Fruit fly (Drosophila melanogaster): ENCODE measurements around the gene Cap-D3.
A peak's percentile ranks its signal among the peaks of the same experiment; 100 is the strongest.

Gene Cap-D3

DNA sequence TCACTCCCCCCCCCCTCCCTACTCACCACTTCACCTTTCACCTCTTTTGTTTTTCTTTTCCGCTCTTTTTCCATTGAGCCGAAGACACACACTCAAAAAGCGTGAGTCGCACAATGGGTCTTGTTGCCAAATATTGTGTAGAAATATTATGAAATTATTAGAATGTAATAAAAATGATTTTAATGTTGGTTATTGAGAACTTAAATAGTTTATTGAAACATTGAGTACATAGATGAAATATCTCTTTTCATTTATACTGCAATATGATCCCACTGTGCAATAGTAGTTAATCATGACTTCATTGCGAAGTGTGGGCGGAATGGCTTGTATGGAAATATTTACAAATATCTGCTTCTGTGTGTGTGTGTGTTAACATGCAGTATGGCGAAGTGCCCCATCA, 41.4 kb downstream of the Cap-D3 start (continued):
- TF ChIP-seq ss (GFP tag; optimal IDR thresholded peaks at IDR 0.05) (peak in 1 of 2 experiments; percentile 21), CG11762 (GFP tag; optimal IDR thresholded peaks at IDR 0.05; ENCODE audit: insufficient read depth) (peak; percentile 4), Blimp-1 (GFP tag; optimal IDR thresholded peaks at IDR 0.05) (no peak), cyc (GFP tag; optimal IDR thresholded peaks at IDR 0.05) (no peak), CG11902 (GFP tag; optimal IDR thresholded peaks at IDR 0.05) (no peak), Met (GFP tag; optimal IDR thresholded peaks at IDR 0.05) (no peak), CG6808 (GFP tag; optimal IDR thresholded peaks at IDR 0.05) (peak; percentile 8), CG9139 (GFP tag; optimal IDR thresholded peaks at IDR 0.05) (peak; percentile 20), Hr4 (GFP tag; optimal IDR thresholded peaks at IDR 0.05) (peak; percentile 58), fd85E (GFP tag; optimal IDR thresholded peaks at IDR 0.05) (no peak), Sox15 (GFP tag; optimal IDR thresholded peaks at IDR 0.05) (peak; percentile 18), salr (GFP tag; optimal IDR thresholded peaks at IDR 0.05) (peak; percentile 12 to 48), Gug (GFP tag; IDR thresholded peaks at IDR 0.05) (peak; percentile 77), CG3919 (GFP tag; optimal IDR thresholded peaks at IDR 0.05) (peak; percentile 38), esn (GFP tag; optimal IDR thresholded peaks at IDR 0.05) (no peak), lz (GFP tag; optimal IDR thresholded peaks at IDR 0.05) (no peak), Smox (GFP tag; optimal IDR thresholded peaks at IDR 0.05) (no peak), Eip78C (GFP tag) (peak; percentile 72), Lpt (GFP tag; optimal IDR thresholded peaks at IDR 0.05) (peak; percentile 60), CG15336 (GFP tag; IDR thresholded peaks at IDR 0.05) (peak; percentile 88), CG7368 (GFP tag; optimal IDR thresholded peaks at IDR 0.05) (peak; percentile 2), vri (GFP tag; optimal IDR thresholded peaks at IDR 0.05) (no peak), Ets96B (tag; optimal IDR thresholded peaks at IDR 0.05) (peak; percentile 68), CG16779 (tag; optimal IDR thresholded peaks at IDR 0.05) (no peak), spab (GFP tag; optimal IDR thresholded peaks at IDR 0.05) (peak; percentile 44), CG34406 (GFP tag; optimal IDR thresholded peaks at IDR 0.05) (peak; percentile 42), CG10669 (GFP tag; optimal IDR thresholded peaks at IDR 0.05) (peak; percentile 58), CG32006 (GFP tag; optimal IDR thresholded peaks at IDR 0.05) (peak; percentile 60), achi (GFP tag; optimal IDR thresholded peaks at IDR 0.05) (peak; percentile 37), dac (GFP tag; optimal IDR thresholded peaks at IDR 0.05) (no peak), svp (GFP tag) (peak; percentile 36), eg (GFP tag; IDR thresholded peaks at IDR 0.05) (peak; percentile 91), Hr38 (GFP tag; optimal IDR thresholded peaks at IDR 0.05) (no peak), CG8119 (GFP tag; IDR thresholded peaks at IDR 0.05) (peak; percentile 88), CG8632 (GFP tag; optimal IDR thresholded peaks at IDR 0.05) (peak; percentile 42)

DNA sequence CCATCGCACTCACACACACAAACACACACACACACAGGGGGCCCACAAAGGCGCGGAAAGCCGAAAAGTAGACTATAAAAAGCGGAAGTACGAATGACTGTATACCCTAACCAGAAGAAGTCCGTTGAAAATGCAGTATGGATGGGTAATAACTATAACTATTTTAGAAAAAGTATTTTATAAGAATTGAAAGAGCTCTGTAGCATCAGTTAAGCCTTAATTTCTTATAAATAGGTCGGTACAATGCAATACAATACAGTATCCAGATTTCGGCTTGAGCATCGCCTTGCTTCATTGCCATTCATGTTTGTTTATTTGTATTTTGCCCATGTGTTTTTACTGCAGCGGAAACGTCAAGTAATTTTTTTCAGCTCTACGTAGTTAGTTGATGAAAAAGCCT, 43.8 kb downstream of the Cap-D3 start:
- TF ChIP-seq CG1621 (tag; optimal IDR thresholded peaks at IDR 0.05) (peak; percentile 18), CG6276 (GFP tag; optimal IDR thresholded peaks at IDR 0.05) (no peak), CG6792 (GFP tag; optimal IDR thresholded peaks at IDR 0.05) (peak; percentile 25), CG8632 (GFP tag; optimal IDR thresholded peaks at IDR 0.05) (no peak), acj6 (GFP tag; optimal IDR thresholded peaks at IDR 0.05) (peak; percentile 57), CG32006 (GFP tag; optimal IDR thresholded peaks at IDR 0.05) (peak; percentile 57), spab (GFP tag; optimal IDR thresholded peaks at IDR 0.05) (peak; percentile 13), Sox102F (GFP tag; optimal IDR thresholded peaks at IDR 0.05) (peak; percentile 39), lz (GFP tag; optimal IDR thresholded peaks at IDR 0.05) (peak; percentile 40), CG3032 (tag; optimal IDR thresholded peaks at IDR 0.05) (no peak), eg (GFP tag; IDR thresholded peaks at IDR 0.05) (peak; percentile 60; the same call in 2 of the 3 replicates), CG34406 (GFP tag; optimal IDR thresholded peaks at IDR 0.05) (peak; percentile 12), OdsH (GFP tag; optimal IDR thresholded peaks at IDR 0.05) (peak; percentile 58), svp (GFP tag) (peak; percentile 69), CG6808 (GFP tag; optimal IDR thresholded peaks at IDR 0.05) (peak; percentile 11), Ets96B (tag; optimal IDR thresholded peaks at IDR 0.05) (peak; percentile 54), Eip78C (GFP tag) (peak; percentile 82), CG8119 (GFP tag; IDR thresholded peaks at IDR 0.05) (peak; percentile 60; the same call in 2 of the 3 replicates), CG11902 (GFP tag; optimal IDR thresholded peaks at IDR 0.05) (peak; percentile 26), salr (GFP tag; optimal IDR thresholded peaks at IDR 0.05) (peak in 1 of 2 experiments; percentile 26), CG9139 (GFP tag; optimal IDR thresholded peaks at IDR 0.05) (peak; percentile 28), Sox14 (GFP tag; optimal IDR thresholded peaks at IDR 0.05) (peak; percentile 43), CG7368 (GFP tag; optimal IDR thresholded peaks at IDR 0.05) (peak; percentile 21), cyc (GFP tag; optimal IDR thresholded peaks at IDR 0.05) (peak; percentile 29), CG3919 (GFP tag; optimal IDR thresholded peaks at IDR 0.05) (peak; percentile 49), Gug (GFP tag; IDR thresholded peaks at IDR 0.05) (0 out of 2 replicates have a peak, but pooled peaks have one; percentile 34), esn (GFP tag; optimal IDR thresholded peaks at IDR 0.05) (no peak), CG6163 (GFP tag; IDR thresholded peaks at IDR 0.05) (peak; percentile 55; the same call in 2 of the 3 replicates), Ets21C (GFP tag; optimal IDR thresholded peaks at IDR 0.05) (peak; percentile 15), CG11294 (GFP tag; IDR thresholded peaks at IDR 0.05) (no peak), net (GFP tag; optimal IDR thresholded peaks at IDR 0.05) (no peak), Met (GFP tag; optimal IDR thresholded peaks at IDR 0.05) (peak; percentile 40), dac (GFP tag; optimal IDR thresholded peaks at IDR 0.05) (no peak), vri (GFP tag; optimal IDR thresholded peaks at IDR 0.05) (no peak), CG11762 (GFP tag; optimal IDR thresholded peaks at IDR 0.05; ENCODE audit: insufficient read depth) (peak; percentile 10)

Measured in whole organism, prepupa.